Worm (Caenorhabditis elegans) whole organism, L2 larva: ENCODE data around the gene egl-2.
A peak's percentile ranks its signal among the peaks of the same experiment; 100 is the strongest.

Experiments used
- C34F6.9 ChIP-seq: fragments of 150-350 bp; optimal IDR thresholded peaks from 2 replicates; lab custom pipeline; 2014; ENCODE audit warnings: missing biosample characterization, missing genetic modification characterization
- F13H6.1 ChIP-seq: sonication (generic microtip); optimal IDR thresholded peaks from 2 replicates; lab custom pipeline; 2016; ENCODE audit warnings: missing genetic modification characterization, missing compliant biosample characterization
- R02D3.7 ChIP-seq: fragments of 150-350 bp; optimal IDR thresholded peaks from 2 replicates; lab custom pipeline; 2014; ENCODE audit warnings: missing biosample characterization, missing genetic modification characterization
- Y55F3AM.14 ChIP-seq: fragments of 200-800 bp; sonication (Bioruptor generic); optimal IDR thresholded peaks from 2 replicates; lab custom pipeline; 2018; ENCODE audit warnings: mild to moderate bottlenecking, missing genetic modification characterization, missing compliant biosample characterization
- ZK546.5 ChIP-seq: sonication (generic microtip); optimal IDR thresholded peaks from 2 replicates; lab custom pipeline; 2017; ENCODE audit warnings: missing biosample characterization, missing genetic modification characterization
- alr-1 ChIP-seq: fragments of 150-350 bp; optimal IDR thresholded peaks from 2 replicates; lab custom pipeline; 2014; ENCODE audit warnings: missing biosample characterization, missing genetic modification characterization
- aly-2 ChIP-seq: fragments of 150-350 bp; optimal IDR thresholded peaks from 2 replicates; lab custom pipeline; 2014; ENCODE audit warnings: missing biosample characterization, missing genetic modification characterization
- ama-1 ChIP-seq: fragments of 150-350 bp; optimal IDR thresholded peaks from 2 replicates; lab custom pipeline; 2018; ENCODE audit warnings: inconsistent platforms
- blmp-1 ChIP-seq: sonication (generic microtip); optimal IDR thresholded peaks from 2 replicates; lab custom pipeline; 2017; ENCODE audit warnings: missing genetic modification characterization, mild to moderate bottlenecking, missing compliant biosample characterization, antibody characterized with exemption, moderate library complexity; ENCODE audit not compliant: insufficient read depth
- ceh-16 ChIP-seq: fragments of 150-350 bp; optimal IDR thresholded peaks from 2 replicates; lab custom pipeline; 2014; ENCODE audit warnings: missing biosample characterization, missing genetic modification characterization
- ceh-82 ChIP-seq: fragments of 150-350 bp; optimal IDR thresholded peaks from 2 replicates; lab custom pipeline; 2014; ENCODE audit warnings: missing biosample characterization, missing genetic modification characterization
- crh-2 ChIP-seq: sonication (generic microtip); optimal IDR thresholded peaks from 2 replicates; lab custom pipeline; 2017; ENCODE audit warnings: missing biosample characterization, missing genetic modification characterization
- dmd-4 ChIP-seq: sonication (generic microtip); optimal IDR thresholded peaks from 2 replicates; lab custom pipeline; 2017; ENCODE audit warnings: missing biosample characterization, missing genetic modification characterization
- egl-27 ChIP-seq: sonication (generic microtip); optimal IDR thresholded peaks from 3 replicates; lab custom pipeline; 2017; ENCODE audit warnings: missing biosample characterization, missing genetic modification reagents, missing genetic modification characterization
- elt-1 ChIP-seq: fragments of 150-350 bp; optimal IDR thresholded peaks from 2 replicates; lab custom pipeline; 2014; ENCODE audit warnings: missing biosample characterization, missing genetic modification characterization
- elt-3 ChIP-seq: sonication (generic microtip); optimal IDR thresholded peaks from 2 replicates; lab custom pipeline; 2017; ENCODE audit warnings: missing biosample characterization, missing genetic modification characterization
- fos-1 ChIP-seq: fragments of 150-350 bp; optimal IDR thresholded peaks from 2 replicates; lab custom pipeline; 2014; ENCODE audit warnings: missing biosample characterization, missing genetic modification characterization
- gmeb-1 ChIP-seq: fragments of 150-350 bp; optimal IDR thresholded peaks from 2 replicates; lab custom pipeline; 2014; ENCODE audit warnings: missing biosample characterization, missing genetic modification characterization
- lin-11 ChIP-seq: fragments of 150-350 bp; sonication (generic microtip); optimal IDR thresholded peaks from 2 replicates; lab custom pipeline; 2014; ENCODE audit warnings: missing biosample characterization, missing genetic modification characterization, inconsistent platforms, mixed read lengths
- lin-13 ChIP-seq: fragments of 150-350 bp; optimal IDR thresholded peaks from 2 replicates; lab custom pipeline; 2014; ENCODE audit warnings: missing biosample characterization, missing genetic modification reagents, missing genetic modification characterization
- lin-39 ChIP-seq: fragments of 150-350 bp; optimal IDR thresholded peaks from 2 replicates; lab custom pipeline; 2014; ENCODE audit warnings: missing biosample characterization, missing genetic modification reagents, missing genetic modification characterization
- lsy-2 ChIP-seq, 2 experiments: fragments of 150-350 bp in 1 of 2; sonication (generic microtip) in 1 of 2; optimal IDR thresholded peaks; 2 replicates each; lab custom pipeline; 2014 to 2017; ENCODE audit warnings: missing biosample characterization in 2 of 2, missing genetic modification characterization in 2 of 2
- mab-5 ChIP-seq: fragments of 150-350 bp; optimal IDR thresholded peaks from 2 replicates; lab custom pipeline; 2014; ENCODE audit warnings: missing biosample characterization, missing genetic modification characterization
- mbf-1 ChIP-seq: sonication (generic microtip); optimal IDR thresholded peaks from 2 replicates; lab custom pipeline; 2017; ENCODE audit warnings: missing biosample characterization, missing genetic modification characterization
- mdl-1 ChIP-seq, 2 experiments: fragments of 150-350 bp in 1 of 2; sonication (generic microtip) in 1 of 2; optimal IDR thresholded peaks; 2 replicates each; lab custom pipeline; 2017; ENCODE audit warnings: missing biosample characterization in 2 of 2, missing genetic modification characterization in 2 of 2
- nhr-10 ChIP-seq: sonication (generic microtip); optimal IDR thresholded peaks from 2 replicates; lab custom pipeline; 2017; ENCODE audit warnings: missing biosample characterization, missing genetic modification characterization
- nhr-11 ChIP-seq: fragments of 150-350 bp; optimal IDR thresholded peaks from 2 replicates; lab custom pipeline; 2014; ENCODE audit warnings: missing biosample characterization, missing genetic modification characterization
- nhr-12 ChIP-seq: fragments of 150-350 bp; optimal IDR thresholded peaks from 2 replicates; lab custom pipeline; 2014; ENCODE audit warnings: missing biosample characterization, missing genetic modification characterization
- nhr-129 ChIP-seq: fragments of 150-350 bp; optimal IDR thresholded peaks from 2 replicates; lab custom pipeline; 2014; ENCODE audit warnings: missing biosample characterization, missing genetic modification characterization
- nhr-21 ChIP-seq: fragments of 150-350 bp; optimal IDR thresholded peaks from 2 replicates; lab custom pipeline; 2014; ENCODE audit warnings: missing biosample characterization, missing genetic modification characterization
- nhr-23 ChIP-seq: fragments of 150-350 bp; optimal IDR thresholded peaks from 2 replicates; lab custom pipeline; 2014; ENCODE audit warnings: missing biosample characterization, missing genetic modification reagents, missing genetic modification characterization
- nhr-237 ChIP-seq: fragments of 150-350 bp; optimal IDR thresholded peaks from 2 replicates; lab custom pipeline; 2014; ENCODE audit warnings: missing biosample characterization, missing genetic modification characterization
- nhr-25 ChIP-seq: fragments of 150-350 bp; sonication (generic microtip); optimal IDR thresholded peaks from 3 replicates; lab custom pipeline; 2014; ENCODE audit warnings: missing biosample characterization, missing genetic modification characterization
- nhr-6 ChIP-seq: fragments of 150-350 bp; optimal IDR thresholded peaks from 2 replicates; lab custom pipeline; 2014; ENCODE audit warnings: missing biosample characterization, missing genetic modification characterization
- nhr-77 ChIP-seq: fragments of 150-350 bp; optimal IDR thresholded peaks from 2 replicates; lab custom pipeline; 2014; ENCODE audit warnings: missing biosample characterization, missing genetic modification characterization
- peb-1 ChIP-seq: fragments of 150-350 bp; optimal IDR thresholded peaks from 2 replicates; lab custom pipeline; 2014; ENCODE audit warnings: missing biosample characterization, missing genetic modification characterization
- sem-4 ChIP-seq: fragments of 150-350 bp; optimal IDR thresholded peaks from 2 replicates; lab custom pipeline; 2014; ENCODE audit warnings: missing biosample characterization, missing genetic modification reagents, missing genetic modification characterization
- skn-1 ChIP-seq: sonication (generic microtip); optimal IDR thresholded peaks from 2 replicates; lab custom pipeline; 2017; ENCODE audit warnings: missing biosample characterization, missing genetic modification characterization
- sma-3 ChIP-seq: sonication (generic microtip); optimal IDR thresholded peaks from 2 replicates; lab custom pipeline; 2016; ENCODE audit warnings: missing genetic modification reagents, missing genetic modification characterization, missing compliant biosample characterization
- sma-9 ChIP-seq, 2 experiments: fragments of 150-350 bp in 1 of 2; sonication (generic microtip) in 1 of 2; optimal IDR thresholded peaks; 2 replicates each; lab custom pipeline; 2014 to 2016; ENCODE audit warnings: missing genetic modification characterization in 2 of 2, mild to moderate bottlenecking in 1 of 2, missing biosample characterization in 1 of 2, missing compliant biosample characterization in 1 of 2, missing genetic modification reagents in 1 of 2, moderate library complexity in 1 of 2
- snpc-4 ChIP-seq: fragments of 150-350 bp; optimal IDR thresholded peaks from 2 replicates; lab custom pipeline; 2014; ENCODE audit warnings: missing biosample characterization, missing genetic modification characterization
- unc-39 ChIP-seq: fragments of 150-350 bp; optimal IDR thresholded peaks from 2 replicates; lab custom pipeline; 2014; ENCODE audit warnings: missing biosample characterization, missing genetic modification characterization
- unc-55 ChIP-seq: fragments of 150-350 bp; sonication (generic microtip); optimal IDR thresholded peaks from 3 replicates; lab custom pipeline; 2014; ENCODE audit warnings: missing biosample characterization, missing genetic modification reagents, missing genetic modification characterization
- unc-62 ChIP-seq: fragments of 150-350 bp; optimal IDR thresholded peaks from 2 replicates; lab custom pipeline; 2014; ENCODE audit warnings: missing biosample characterization, missing genetic modification reagents, missing genetic modification characterization
- zag-1 ChIP-seq: fragments of 150-350 bp; optimal IDR thresholded peaks from 2 replicates; lab custom pipeline; 2014; ENCODE audit warnings: missing biosample characterization, missing genetic modification characterization
- ztf-1 ChIP-seq: fragments of 200-800 bp; sonication (Bioruptor generic); conservative IDR thresholded peaks from 2 replicates; pipeline ENCODE4 v1.3.6; 2022; ENCODE audit warnings: missing genetic modification characterization, missing compliant biosample characterization
- ztf-11 ChIP-seq: sonication (generic microtip); optimal IDR thresholded peaks from 2 replicates; lab custom pipeline; 2017; ENCODE audit warnings: missing biosample characterization, missing genetic modification characterization
- ztf-4 ChIP-seq: fragments of 150-350 bp; optimal IDR thresholded peaks from 2 replicates; lab custom pipeline; 2014; ENCODE audit warnings: missing biosample characterization, missing genetic modification characterization

Gene egl-2

ce11 chrV:1263939-1264823 is 35.0 kb downstream of the egl-2 start, which contains the start of the genes rab-1 and C39F7.5:
Gene rab-1 (minus strand): TSS chrV:1263989.
Gene C39F7.5 (plus strand): TSS chrV:1264773.
- no peak for TF ChIP-seq R02D3.7 (tag; lab: Kevin White, UChicago)
- no peak for TF ChIP-seq elt-1 (tag; lab: Kevin White, UChicago)
- no peak for TF ChIP-seq nhr-21 (tag; lab: Kevin White, UChicago)
- no peak for TF ChIP-seq ztf-4 (tag; lab: Kevin White, UChicago)
- peak; percentile 50 for TF ChIP-seq gmeb-1 (tag; lab: Kevin White, UChicago)
- no peak for TF ChIP-seq ceh-16 (tag; lab: Kevin White, UChicago)
- peak; percentile 18 for TF ChIP-seq snpc-4 (tag; lab: Kevin White, UChicago)
- TF ChIP-seq fos-1 (tag; lab: Kevin White, UChicago): peak; percentile 57
- TF ChIP-seq nhr-25 (tag; lab: Kevin White, UChicago): peak; percentile 27
- no peak for TF ChIP-seq aly-2 (tag; lab: Kevin White, UChicago)
- no peak for TF ChIP-seq unc-62 (GFP tag; lab: Kevin White, UChicago)
- TF ChIP-seq peb-1 (tag; lab: Kevin White, UChicago): no peak
- peak; percentile 64 for TF ChIP-seq lin-13 (GFP tag; lab: Kevin White, UChicago)
- no peak for TF ChIP-seq skn-1
- peak; percentile 83 for TF ChIP-seq C34F6.9 (tag; lab: Kevin White, UChicago)
- TF ChIP-seq lin-11 (tag; lab: Kevin White, UChicago): peak; percentile 55
- TF ChIP-seq lsy-2 (tag; optimal IDR thresholded peaks at IDR 0.05; lab: Kevin White, UChicago): peak in 1 of 2 experiments; percentile 65
- no peak for TF ChIP-seq nhr-10 (tag; lab: Kevin White, UChicago)
- no peak for TF ChIP-seq blmp-1
- TF ChIP-seq lin-39 (tag; lab: Kevin White, UChicago): no peak
- TF ChIP-seq egl-27: no peak
- no peak for TF ChIP-seq ztf-1 (GFP tag; lab: Robert Waterston, UW)
- TF ChIP-seq unc-55: peak; percentile 75
- peak; percentile 31 for TF ChIP-seq nhr-129 (tag; lab: Kevin White, UChicago)
- TF ChIP-seq crh-2 (tag; lab: Kevin White, UChicago): peak; percentile 98
- peak; percentile 36 for TF ChIP-seq sem-4 (tag; lab: Kevin White, UChicago)
- no peak for TF ChIP-seq nhr-11
- TF ChIP-seq mab-5 (tag; lab: Kevin White, UChicago): no peak
- no peak for TF ChIP-seq nhr-237 (tag; lab: Kevin White, UChicago)
- no peak for TF ChIP-seq mbf-1
- TF ChIP-seq ztf-11 (tag; lab: Kevin White, UChicago): no peak
- TF ChIP-seq elt-3 (tag; lab: Kevin White, UChicago): no peak
- no peak for TF ChIP-seq nhr-23 (tag; lab: Kevin White, UChicago)
- no peak for TF ChIP-seq nhr-6
- TF ChIP-seq mdl-1 (tag; optimal IDR thresholded peaks at IDR 0.05; lab: Kevin White, UChicago): no peak
- TF ChIP-seq zag-1 (tag; lab: Kevin White, UChicago): no peak
- TF ChIP-seq sma-3 (GFP tag; lab: Kevin White, UChicago): peak; percentile 39
- TF ChIP-seq ama-1 (lab: Kevin White, UChicago): peak; percentile 1
- peak; percentile 18 for TF ChIP-seq sma-9 (GFP tag; optimal IDR thresholded peaks at IDR 0.05; lab: Kevin White, UChicago)
- no peak for TF ChIP-seq sma-9 (tag; optimal IDR thresholded peaks at IDR 0.05; lab: Kevin White, UChicago)
- no peak for TF ChIP-seq ceh-82 (tag; lab: Kevin White, UChicago)
- TF ChIP-seq alr-1 (tag; lab: Kevin White, UChicago): no peak
- TF ChIP-seq Y55F3AM.14: no peak
- TF ChIP-seq dmd-4 (tag; lab: Kevin White, UChicago): no peak
- no peak for TF ChIP-seq ZK546.5
- TF ChIP-seq nhr-12 (tag; lab: Kevin White, UChicago): no peak
- no peak for TF ChIP-seq nhr-77 (tag; lab: Kevin White, UChicago)
- peak; percentile 4 for TF ChIP-seq F13H6.1 (tag; lab: Kevin White, UChicago)
- TF ChIP-seq unc-39 (tag; lab: Kevin White, UChicago): no peak
